Worm (Caenorhabditis elegans): Measurements from ENCODE around the gene clec-256.

clec-256 gene

DNA sequence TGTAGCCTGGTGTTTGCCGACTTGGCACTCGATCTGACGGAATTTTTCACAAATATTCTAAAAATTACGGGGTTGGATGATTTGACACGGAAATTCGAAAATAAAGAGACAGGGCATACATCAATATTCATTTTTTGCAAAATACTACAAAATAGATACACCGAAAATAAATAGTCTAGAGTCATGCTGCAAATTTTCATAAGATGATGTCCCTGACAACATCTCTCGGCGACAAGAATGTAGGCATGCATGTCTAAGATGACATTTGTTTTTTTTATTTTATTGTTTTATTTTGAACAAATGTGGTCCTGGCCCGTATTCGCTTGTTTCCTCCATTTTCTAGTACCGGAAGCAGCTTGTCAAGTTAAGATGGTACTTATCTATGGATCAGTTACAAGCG is at the start of gene clec-256:
TSS of gene clec-256 (plus strand) at position 301 of the 400 bp plus-strand sequence.
- no peak for TF ChIP-seq hnd-1 (tag; optimal IDR thresholded peaks at IDR 0.05)
- TF ChIP-seq B0310.2 (tag; optimal IDR thresholded peaks at IDR 0.05): no peak
- no peak for TF ChIP-seq F13C5.2 (tag; optimal IDR thresholded peaks at IDR 0.05)
- no peak for TF ChIP-seq tra-4 (tag; optimal IDR thresholded peaks at IDR 0.05)
- TF ChIP-seq ceh-13 (GFP tag; optimal IDR thresholded peaks at IDR 0.05): no peak
- TF ChIP-seq hmbx-1 (tag; optimal IDR thresholded peaks at IDR 0.05): no peak
- TF ChIP-seq tbx-37 (GFP tag; conservative IDR thresholded peaks at IDR 0.05): no peak
- no peak for TF ChIP-seq ceh-36 (tag; optimal IDR thresholded peaks at IDR 0.05)
- no peak for TF ChIP-seq hmg-4 (GFP tag; optimal IDR thresholded peaks at IDR 0.05)
- TF ChIP-seq ets-7 (tag; optimal IDR thresholded peaks at IDR 0.05): no peak
- no peak for TF ChIP-seq pes-1 (GFP tag; IDR thresholded peaks at IDR 0.05)
- TF ChIP-seq ama-1 (optimal IDR thresholded peaks at IDR 0.05): no peak
- no peak for TF ChIP-seq tbx-11 (GFP tag; IDR thresholded peaks at IDR 0.05)
- TF ChIP-seq flt-1 (GFP tag; IDR thresholded peaks at IDR 0.05): no peak
- no peak for TF ChIP-seq sea-1 (GFP tag; conservative IDR thresholded peaks at IDR 0.05)
- no peak for TF ChIP-seq scrt-1 (GFP tag; IDR thresholded peaks at IDR 0.05)
- TF ChIP-seq aly-1 (tag; optimal IDR thresholded peaks at IDR 0.05): no peak

DNA sequence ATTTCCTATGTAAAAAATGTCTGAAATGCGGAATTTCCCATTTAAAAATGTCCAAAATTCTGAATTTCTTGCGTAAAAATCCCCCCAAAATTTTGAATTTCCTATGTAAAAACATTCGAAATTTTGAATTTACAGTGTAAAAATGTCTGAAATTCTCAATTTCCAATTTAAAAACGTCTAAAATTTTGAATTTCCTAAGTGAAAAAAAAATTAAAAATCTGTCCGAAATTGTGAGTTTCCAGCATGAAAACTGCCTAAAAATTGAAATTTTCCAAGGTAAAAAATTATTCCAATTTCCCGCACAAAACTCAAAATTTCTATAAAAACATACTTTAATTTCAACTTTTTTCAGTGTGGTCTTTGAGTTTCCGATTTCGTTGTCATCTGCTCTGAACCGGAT is 49.6 kb upstream of the clec-256 start:
- no peak for TF ChIP-seq sea-1 (GFP tag; conservative IDR thresholded peaks at IDR 0.05)
- TF ChIP-seq ets-7 (tag; optimal IDR thresholded peaks at IDR 0.05): no peak
- no peak for TF ChIP-seq hnd-1 (tag; optimal IDR thresholded peaks at IDR 0.05)
- no peak for TF ChIP-seq B0310.2 (tag; optimal IDR thresholded peaks at IDR 0.05)
- TF ChIP-seq hmbx-1 (tag; optimal IDR thresholded peaks at IDR 0.05): no peak
- no peak for TF ChIP-seq flt-1 (GFP tag; IDR thresholded peaks at IDR 0.05)
- no peak for TF ChIP-seq ama-1 (optimal IDR thresholded peaks at IDR 0.05)
- TF ChIP-seq tbx-11 (GFP tag; IDR thresholded peaks at IDR 0.05): no peak
- no peak for TF ChIP-seq ceh-36 (tag; optimal IDR thresholded peaks at IDR 0.05)
- no peak for TF ChIP-seq aly-1 (tag; optimal IDR thresholded peaks at IDR 0.05)

DNA sequence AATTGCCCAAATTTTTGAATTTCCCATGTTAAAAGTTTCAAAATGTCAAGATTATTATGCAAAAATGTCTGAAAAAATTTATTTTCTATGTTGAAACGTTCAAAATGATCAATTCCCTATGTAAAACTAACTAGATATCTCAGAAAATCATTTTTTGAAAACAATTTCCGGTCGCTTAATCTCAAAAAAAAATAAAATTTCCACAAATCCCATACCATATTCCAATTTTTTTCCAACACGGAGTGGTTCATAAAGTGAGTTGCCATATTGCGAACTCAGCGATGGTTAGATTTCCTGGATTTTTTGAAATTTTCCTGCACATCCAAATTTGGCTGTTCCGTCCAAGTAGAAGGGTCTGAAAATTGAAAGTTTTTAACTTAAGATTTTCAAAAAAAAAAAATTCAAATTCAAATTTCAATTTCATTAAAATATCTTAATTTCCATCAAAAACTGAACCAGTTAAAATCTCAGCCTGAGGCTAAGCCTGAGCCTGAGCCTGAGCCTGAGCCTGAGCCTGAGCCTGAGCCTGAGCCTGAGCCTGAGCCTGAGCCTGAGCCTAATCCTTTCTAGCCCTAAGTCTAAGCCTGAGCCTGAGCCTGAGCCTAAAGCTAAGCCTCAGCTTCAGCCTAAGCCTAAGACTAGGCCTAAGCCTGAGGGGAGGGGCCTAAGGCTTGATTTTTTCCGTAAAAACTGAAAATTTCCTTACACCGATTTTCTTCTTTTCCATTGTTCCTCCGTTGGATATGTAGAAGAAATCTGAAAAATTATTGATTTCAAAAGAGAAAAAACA is 48.8 kb upstream of the clec-256 start:
- no peak for TF ChIP-seq pes-1 (GFP tag; IDR thresholded peaks at IDR 0.05)
- TF ChIP-seq flt-1 (GFP tag; IDR thresholded peaks at IDR 0.05): peak; percentile 52
- TF ChIP-seq ceh-36 (tag; optimal IDR thresholded peaks at IDR 0.05): peak; percentile 57

DNA sequence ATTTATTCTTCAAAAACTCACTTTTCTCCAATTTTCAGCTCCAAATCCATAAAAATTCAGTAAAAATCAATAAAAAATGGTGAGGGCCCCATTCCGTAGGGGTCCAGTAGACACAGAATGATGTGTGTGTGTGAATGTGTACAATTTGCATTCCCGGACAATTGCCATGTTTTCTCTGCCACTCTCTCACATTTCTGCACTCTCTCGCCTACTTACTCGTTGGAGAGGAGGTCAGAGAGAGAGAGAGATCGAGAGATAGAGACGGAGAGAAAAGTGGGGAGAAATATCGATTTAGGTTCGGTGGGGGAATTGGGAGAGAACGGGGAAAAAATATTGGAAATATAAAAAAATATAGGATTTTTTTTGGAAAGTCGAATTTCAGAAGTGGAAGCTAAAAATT is 47.9 kb upstream of the clec-256 start:
- TF ChIP-seq ceh-36 (tag; optimal IDR thresholded peaks at IDR 0.05): no peak
- no peak for TF ChIP-seq aly-1 (tag; optimal IDR thresholded peaks at IDR 0.05)
- no peak for TF ChIP-seq ama-1 (optimal IDR thresholded peaks at IDR 0.05)
- no peak for TF ChIP-seq hmbx-1 (tag; optimal IDR thresholded peaks at IDR 0.05)
- peak; percentile 23 for TF ChIP-seq hmg-4 (GFP tag; optimal IDR thresholded peaks at IDR 0.05)
- TF ChIP-seq B0310.2 (tag; optimal IDR thresholded peaks at IDR 0.05): no peak
- TF ChIP-seq tbx-11 (GFP tag; IDR thresholded peaks at IDR 0.05): 0 out of 2 replicates have a peak, but pooled peaks have one; percentile 58
- no peak for TF ChIP-seq tbx-37 (GFP tag; conservative IDR thresholded peaks at IDR 0.05)
- TF ChIP-seq ceh-13 (GFP tag; optimal IDR thresholded peaks at IDR 0.05): peak; percentile 72
- TF ChIP-seq ets-7 (tag; optimal IDR thresholded peaks at IDR 0.05): no peak
- no peak for TF ChIP-seq pes-1 (GFP tag; IDR thresholded peaks at IDR 0.05)
- TF ChIP-seq scrt-1 (GFP tag; IDR thresholded peaks at IDR 0.05): no peak
- no peak for TF ChIP-seq F13C5.2 (tag; optimal IDR thresholded peaks at IDR 0.05)
- TF ChIP-seq hnd-1 (tag; optimal IDR thresholded peaks at IDR 0.05): peak; percentile 45
- no peak for TF ChIP-seq sea-1 (GFP tag; conservative IDR thresholded peaks at IDR 0.05)
- peak; percentile 68; the same call in 1 of the 2 replicates for TF ChIP-seq flt-1 (GFP tag; IDR thresholded peaks at IDR 0.05)

DNA sequence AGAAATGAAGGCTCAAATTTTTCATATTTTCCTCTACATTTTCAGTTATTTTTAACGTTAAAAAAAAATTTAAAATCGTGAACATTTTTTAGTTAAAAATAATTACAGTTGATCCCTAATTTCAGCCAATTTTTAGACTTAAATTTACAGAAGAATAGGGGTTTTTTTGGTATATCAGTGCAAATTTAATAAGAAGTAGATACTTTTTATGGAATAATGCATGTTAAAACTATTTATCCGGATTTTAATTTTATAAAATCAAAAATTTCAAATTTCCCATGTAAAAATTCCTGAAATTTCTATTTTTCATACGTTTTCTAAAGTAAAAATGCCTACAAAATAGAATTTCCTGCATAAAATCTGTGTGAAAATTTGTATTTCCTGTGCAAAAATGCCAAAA is 47.4 kb upstream of the clec-256 start:
- TF ChIP-seq F13C5.2 (tag; optimal IDR thresholded peaks at IDR 0.05) (no peak), tbx-37 (GFP tag; conservative IDR thresholded peaks at IDR 0.05) (no peak), pes-1 (GFP tag; IDR thresholded peaks at IDR 0.05) (no peak), hnd-1 (tag; optimal IDR thresholded peaks at IDR 0.05) (no peak), ets-7 (tag; optimal IDR thresholded peaks at IDR 0.05) (no peak)

DNA sequence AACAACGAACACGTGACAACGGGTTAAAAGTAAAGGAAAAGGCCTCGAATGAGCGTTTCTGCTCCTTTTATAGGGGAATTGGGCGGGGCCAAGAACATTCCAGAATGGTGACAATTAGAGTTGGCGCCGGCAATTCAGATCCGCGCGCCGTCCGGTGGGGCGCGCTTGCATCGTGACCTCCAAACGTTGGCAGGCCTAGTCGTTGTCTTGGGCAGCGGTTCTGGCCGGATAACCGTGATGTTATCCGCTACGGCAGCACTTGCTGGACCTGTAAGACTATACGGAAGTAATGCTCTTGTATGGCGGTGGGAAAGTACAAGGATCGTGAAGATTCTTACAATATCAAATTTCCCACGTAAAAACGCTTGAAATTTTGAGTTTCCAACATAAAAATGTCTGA is 46.7 kb upstream of the clec-256 start:
- TF ChIP-seq tbx-11 (GFP tag; IDR thresholded peaks at IDR 0.05) (peak; percentile 41; the same call in 1 of the 2 replicates), sea-1 (GFP tag; conservative IDR thresholded peaks at IDR 0.05) (0 out of 2 replicates have a peak, but pooled peaks have one; percentile 46)

DNA sequence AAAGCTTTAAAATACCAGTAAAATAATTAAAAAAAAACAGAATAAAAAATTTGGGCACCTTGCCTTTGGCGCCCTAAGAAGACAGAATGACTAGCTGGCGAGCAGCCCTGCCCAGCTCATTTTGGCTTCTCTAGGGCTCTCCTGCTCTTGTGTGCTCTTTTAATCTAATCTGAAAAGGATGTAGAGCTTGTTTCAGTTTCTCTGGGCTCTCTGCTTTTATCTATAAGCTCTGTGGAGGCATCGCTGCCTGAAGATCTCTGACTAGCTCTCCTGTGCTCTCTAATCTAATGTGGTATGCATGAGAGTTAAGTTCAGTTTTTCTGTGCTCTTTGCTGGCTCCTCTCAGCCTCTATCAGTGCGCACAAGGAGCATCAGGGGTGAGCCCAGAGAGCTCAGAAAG is 45.6 kb upstream of the clec-256 start:
- no peak for TF ChIP-seq hnd-1 (tag; optimal IDR thresholded peaks at IDR 0.05)
- no peak for TF ChIP-seq ceh-13 (GFP tag; optimal IDR thresholded peaks at IDR 0.05)
- no peak for TF ChIP-seq hmg-4 (GFP tag; optimal IDR thresholded peaks at IDR 0.05)
- TF ChIP-seq scrt-1 (GFP tag; IDR thresholded peaks at IDR 0.05): no peak
- TF ChIP-seq ama-1 (optimal IDR thresholded peaks at IDR 0.05): no peak
- no peak for TF ChIP-seq hmbx-1 (tag; optimal IDR thresholded peaks at IDR 0.05)

DNA sequence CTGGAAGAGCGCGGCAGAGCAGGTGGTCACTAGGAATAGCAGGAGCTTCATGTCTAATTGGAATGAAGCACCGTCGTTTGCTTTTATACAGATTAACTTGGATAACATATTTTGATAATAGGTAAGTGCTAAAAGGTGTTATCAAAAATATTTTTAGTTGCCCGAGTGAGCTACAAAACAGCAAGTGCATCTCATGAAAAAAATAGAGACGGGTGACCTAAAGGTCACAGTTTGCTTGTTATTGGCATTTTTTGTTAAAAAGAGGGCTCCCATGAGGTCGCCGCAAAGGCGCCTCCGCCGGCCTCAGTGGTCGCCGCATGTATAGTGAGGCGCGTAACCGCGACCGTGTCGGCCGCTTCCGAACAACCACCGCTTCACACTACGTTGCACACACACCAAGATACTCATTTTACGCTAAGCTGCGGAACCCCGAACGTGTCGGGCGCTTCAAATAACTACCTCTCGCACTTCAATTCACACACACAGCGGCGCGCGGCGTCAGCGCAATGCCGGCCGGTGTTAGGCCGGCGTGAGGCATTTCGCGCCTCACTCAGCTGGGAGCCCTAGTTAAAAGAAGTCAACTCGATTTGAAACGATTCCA is 42.1 kb upstream of the clec-256 start, which contains the start of gene asp-19:
TSS of gene asp-19 (minus strand) at position 51 of the 601 bp plus-strand sequence.
- no peak for TF ChIP-seq sea-1 (GFP tag; conservative IDR thresholded peaks at IDR 0.05)
- no peak for TF ChIP-seq tra-4 (tag; optimal IDR thresholded peaks at IDR 0.05)
- no peak for TF ChIP-seq flt-1 (GFP tag; IDR thresholded peaks at IDR 0.05)
- TF ChIP-seq tbx-37 (GFP tag; conservative IDR thresholded peaks at IDR 0.05): no peak
- no peak for TF ChIP-seq ceh-13 (GFP tag; optimal IDR thresholded peaks at IDR 0.05)
- TF ChIP-seq ama-1 (optimal IDR thresholded peaks at IDR 0.05): no peak
- no peak for TF ChIP-seq B0310.2 (tag; optimal IDR thresholded peaks at IDR 0.05)
- TF ChIP-seq tbx-11 (GFP tag; IDR thresholded peaks at IDR 0.05): no peak
- no peak for TF ChIP-seq aly-1 (tag; optimal IDR thresholded peaks at IDR 0.05)
- no peak for TF ChIP-seq F13C5.2 (tag; optimal IDR thresholded peaks at IDR 0.05)
- no peak for TF ChIP-seq hmg-4 (GFP tag; optimal IDR thresholded peaks at IDR 0.05)
- no peak for TF ChIP-seq pes-1 (GFP tag; IDR thresholded peaks at IDR 0.05)
- TF ChIP-seq hmbx-1 (tag; optimal IDR thresholded peaks at IDR 0.05): no peak
- TF ChIP-seq hnd-1 (tag; optimal IDR thresholded peaks at IDR 0.05): no peak
- TF ChIP-seq ets-7 (tag; optimal IDR thresholded peaks at IDR 0.05): no peak
